Worm (Caenorhabditis elegans) whole organism, young adult: ENCODE data around the gene Y62H9A.8.

Experiments
- B0035.1 ChIP-seq: sonication (generic microtip); optimal IDR thresholded peaks from 2 replicates; lab custom pipeline; 2016; ENCODE audit warnings: missing genetic modification characterization, mild to moderate bottlenecking, missing compliant biosample characterization, missing genotype, missing genetic modification reagents
- mxl-1 ChIP-seq: sonication (generic microtip); optimal IDR thresholded peaks from 2 replicates; lab custom pipeline; 2016; ENCODE audit warnings: missing genetic modification characterization, missing compliant biosample characterization
- sdz-38 ChIP-seq: sonication (generic microtip); optimal IDR thresholded peaks from 2 replicates; lab custom pipeline; 2016; ENCODE audit warnings: missing genotype, missing genetic modification characterization, missing compliant biosample characterization
- snpc-4 ChIP-seq, 5 experiments: fragments of 150-350 bp in 1 of 5; sonication (generic microtip) in 4 of 5; optimal IDR thresholded peaks; 2 replicates each; lab custom pipeline; 2014 to 2018; ENCODE audit warnings: missing genetic modification characterization in 5 of 5, missing biosample characterization in 3 of 5, antibody characterized with exemption in 2 of 5, mild to moderate bottlenecking in 2 of 5, missing compliant biosample characterization in 2 of 5, missing genotype in 2 of 5, moderate library complexity in 2 of 5, missing genetic modification reagents in 1 of 5
- tbx-9 ChIP-seq: sonication (generic microtip); optimal IDR thresholded peaks from 2 replicates; lab custom pipeline; 2016; ENCODE audit warnings: borderline replicate concordance, missing genetic modification characterization, inconsistent platforms, missing compliant biosample characterization

DNA sequence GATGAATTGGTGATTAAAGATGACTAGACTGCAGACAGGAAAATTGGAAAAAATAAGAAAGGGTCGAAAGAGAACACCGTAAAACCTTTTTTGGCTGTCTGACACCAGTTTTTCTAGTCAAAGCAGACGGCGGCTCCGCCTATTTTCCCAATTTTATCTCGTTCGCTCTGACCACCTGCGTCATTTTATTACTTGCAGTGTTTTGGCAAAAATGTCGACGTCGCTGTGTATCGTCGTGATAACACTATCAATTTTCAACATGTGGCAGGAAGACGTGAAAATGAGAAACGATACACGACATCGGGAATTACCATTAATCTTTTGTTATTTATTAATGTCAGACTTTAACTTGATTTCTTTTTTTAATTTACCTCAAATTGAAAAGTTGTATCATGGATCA, 17.8 kb upstream of the Y62H9A.8 start, which contains the start of gene Y62H9A.15:
- TF ChIP-seq snpc-4 (GFP tag; optimal IDR thresholded peaks at IDR 0.05; lab: Kevin White, UChicago) (no peak), snpc-4 (tag; optimal IDR thresholded peaks at IDR 0.05; lab: Kevin White, UChicago) (no peak), tbx-9 (tag; lab: Kevin White, UChicago) (no peak), B0035.1 (tag; lab: Kevin White, UChicago) (no peak), sdz-38 (tag; lab: Kevin White, UChicago) (no peak), mxl-1 (no peak)
